Fruit fly (Drosophila melanogaster): ENCODE results near the gene Smn.
A peak's percentile ranks its signal among the peaks of the same experiment; 100 is the strongest.

The Smn gene

dm6 chr3L:16580049-16580448 lies 1.3 kb downstream of the Smn start, which contains the start of gene nxf2 (continued):
- TF ChIP-seq CG8924 (tag; optimal IDR thresholded peaks at IDR 0.05) (no peak), crp (GFP tag; optimal IDR thresholded peaks at IDR 0.05) (no peak), CG9727 (GFP tag; optimal IDR thresholded peaks at IDR 0.05) (no peak), sens (GFP tag) (peak; percentile 83), ttk (GFP tag; IDR thresholded peaks at IDR 0.05) (no peak)

- no peak for TF ChIP-seq jing (GFP tag; optimal IDR thresholded peaks at IDR 0.05)
- TF ChIP-seq kay (GFP tag; optimal IDR thresholded peaks at IDR 0.05): no peak
- TF ChIP-seq CG11560 (tag; IDR thresholded peaks at IDR 0.05): peak; percentile 33; the same call in 1 of the 3 replicates
- TF ChIP-seq ewg (GFP tag; optimal IDR thresholded peaks at IDR 0.05): no peak
- peak; percentile 3 for TF ChIP-seq Elba2 (GFP tag; optimal IDR thresholded peaks at IDR 0.05)
- peak; percentile 48 for TF ChIP-seq gro (GFP tag; optimal IDR thresholded peaks at IDR 0.05)
- peak; percentile 27 for TF ChIP-seq gem (tag; optimal IDR thresholded peaks at IDR 0.05)
- TF ChIP-seq CG18599 (GFP tag; optimal IDR thresholded peaks at IDR 0.05): no peak
- TF ChIP-seq Myb (GFP tag; optimal IDR thresholded peaks at IDR 0.05): peak; percentile 72
- TF ChIP-seq Mrtf (GFP tag; IDR thresholded peaks at IDR 0.05): no peak
- TF ChIP-seq CG10462 (GFP tag; optimal IDR thresholded peaks at IDR 0.05): no peak
- TF ChIP-seq NFAT (GFP tag; IDR thresholded peaks at IDR 0.05): no peak
- no peak for TF ChIP-seq jigr1 (GFP tag; IDR thresholded peaks at IDR 0.05)
- no peak for TF ChIP-seq otp (GFP tag; IDR thresholded peaks at IDR 0.05)
- TF ChIP-seq ems (GFP tag; optimal IDR thresholded peaks at IDR 0.05): no peak
- TF ChIP-seq trh (GFP tag; optimal IDR thresholded peaks at IDR 0.05): no peak
- peak; percentile 19 for TF ChIP-seq CG2678 (tag; optimal IDR thresholded peaks at IDR 0.05)
- no peak for TF ChIP-seq CG6272 (GFP tag; IDR thresholded peaks at IDR 0.05)
- TF ChIP-seq en (GFP tag; optimal IDR thresholded peaks at IDR 0.05): no peak
- no peak for TF ChIP-seq Lpt (GFP tag; optimal IDR thresholded peaks at IDR 0.05)
- peak; percentile 20 for TF ChIP-seq CG12155 (GFP tag; optimal IDR thresholded peaks at IDR 0.05)
- no peak for TF ChIP-seq Adf1 (GFP tag; IDR thresholded peaks at IDR 0.05)
- peak; percentile 2 for TF ChIP-seq exex (tag; optimal IDR thresholded peaks at IDR 0.05)
- TF ChIP-seq zf30C (GFP tag; optimal IDR thresholded peaks at IDR 0.05): no peak
- TF ChIP-seq CG4424 (GFP tag; optimal IDR thresholded peaks at IDR 0.05): peak; percentile 9
- no peak for TF ChIP-seq az2 (GFP tag; optimal IDR thresholded peaks at IDR 0.05)
- no peak for TF ChIP-seq ham (GFP tag; IDR thresholded peaks at IDR 0.05)
- TF ChIP-seq CG7271 (tag; optimal IDR thresholded peaks at IDR 0.05): no peak
- peak; percentile 97 for TF ChIP-seq gfzf (GFP tag; optimal IDR thresholded peaks at IDR 0.05)
- TF ChIP-seq ci (GFP tag; IDR thresholded peaks at IDR 0.05): no peak
- no peak for TF ChIP-seq CG1233 (GFP tag; optimal IDR thresholded peaks at IDR 0.05)
- TF ChIP-seq caup (GFP tag; optimal IDR thresholded peaks at IDR 0.05; ENCODE audit: severe bottlenecking): no peak
- TF ChIP-seq fu2 (GFP tag; optimal IDR thresholded peaks at IDR 0.05): no peak
- no peak for TF ChIP-seq cas (GFP tag; IDR thresholded peaks at IDR 0.05)
- TF ChIP-seq crc (GFP tag; optimal IDR thresholded peaks at IDR 0.05): no peak
- TF ChIP-seq ftz-f1 (GFP tag; optimal IDR thresholded peaks at IDR 0.05): no peak
- peak; percentile 21 for TF ChIP-seq zen (tag; optimal IDR thresholded peaks at IDR 0.05)
- no peak for TF ChIP-seq Gug (GFP tag; IDR thresholded peaks at IDR 0.05)
- 0 out of 2 replicates have a peak, but pooled peaks have one; percentile 31 for TF ChIP-seq CG42726 (GFP tag; IDR thresholded peaks at IDR 0.05; ENCODE audit: partially characterized antibody)
- TF ChIP-seq CG4282 (GFP tag; optimal IDR thresholded peaks at IDR 0.05): no peak
- TF ChIP-seq amos (GFP tag; IDR thresholded peaks at IDR 0.05; ENCODE audit: partially characterized antibody): peak; percentile 53; the same call in 1 of the 2 replicates
- TF ChIP-seq CG13624 (GFP tag; optimal IDR thresholded peaks at IDR 0.05): peak; percentile 23
- TF ChIP-seq H15 (GFP tag; IDR thresholded peaks at IDR 0.05): no peak
- TF ChIP-seq toy (GFP tag; IDR thresholded peaks at IDR 0.05): no peak
- TF ChIP-seq CG9797 (GFP tag; optimal IDR thresholded peaks at IDR 0.05): peak; percentile 87
Observed at dm6 chr3L:16574307-16574946, 6.9 kb downstream of the Smn start, which contains the start of gene mbf1. TSS of gene mbf1 (plus strand) at chr3L:16574436.

All from whole organism, embryonic.